Worm (Caenorhabditis elegans): Measurements from ENCODE around the gene K06H7.1.

The K06H7.1 gene

ce11 chrIII:8115877-8116276 lies 16.8 kb downstream of the K06H7.1 start:
- TF ChIP-seq ceh-39 (tag; optimal IDR thresholded peaks at IDR 0.05) (no peak), cnd-1 (tag; optimal IDR thresholded peaks at IDR 0.05) (no peak), unc-39 (tag; optimal IDR thresholded peaks at IDR 0.05) (no peak), ceh-43 (GFP tag; optimal IDR thresholded peaks at IDR 0.05) (no peak), nhr-28 (tag; optimal IDR thresholded peaks at IDR 0.05) (no peak), snpc-4 (tag; optimal IDR thresholded peaks at IDR 0.05) (no peak), lsy-2 (tag; optimal IDR thresholded peaks at IDR 0.05) (no peak), mab-5 (tag; optimal IDR thresholded peaks at IDR 0.05) (no peak), elt-3 (tag; optimal IDR thresholded peaks at IDR 0.05) (no peak), ceh-83 (GFP tag; optimal IDR thresholded peaks at IDR 0.05) (no peak), blmp-1 (tag; optimal IDR thresholded peaks at IDR 0.05) (no peak), unc-62 (GFP tag; optimal IDR thresholded peaks at IDR 0.05) (no peak), pha-4 (tag; optimal IDR thresholded peaks at IDR 0.05) (no peak), ztf-11 (tag; optimal IDR thresholded peaks at IDR 0.05) (no peak)

- TF ChIP-seq lsy-2 (tag; optimal IDR thresholded peaks at IDR 0.05) (no peak), ztf-11 (tag; optimal IDR thresholded peaks at IDR 0.05) (no peak), drap-1 (GFP tag; optimal IDR thresholded peaks at IDR 0.05) (no peak), sem-2 (GFP tag; optimal IDR thresholded peaks at IDR 0.05) (no peak), ham-2 (GFP tag; optimal IDR thresholded peaks at IDR 0.05) (no peak), elt-3 (tag; optimal IDR thresholded peaks at IDR 0.05) (no peak), nhr-237 (tag; optimal IDR thresholded peaks at IDR 0.05) (no peak), zip-8 (tag; optimal IDR thresholded peaks at IDR 0.05) (no peak), bed-3 (GFP tag; optimal IDR thresholded peaks at IDR 0.05) (no peak), M03D4.4 (tag; optimal IDR thresholded peaks at IDR 0.05) (no peak), mls-2 (tag; optimal IDR thresholded peaks at IDR 0.05) (no peak)
Observed at ce11 chrIII:8117155-8117554, 18.0 kb downstream of the K06H7.1 start.

- TF ChIP-seq sem-2 (GFP tag; optimal IDR thresholded peaks at IDR 0.05) (no peak), mls-2 (tag; optimal IDR thresholded peaks at IDR 0.05) (no peak), blmp-1 (tag; optimal IDR thresholded peaks at IDR 0.05) (no peak), mab-5 (tag; optimal IDR thresholded peaks at IDR 0.05) (no peak), pha-4 (tag; optimal IDR thresholded peaks at IDR 0.05) (no peak), nhr-237 (tag; optimal IDR thresholded peaks at IDR 0.05) (no peak), nhr-76 (tag; optimal IDR thresholded peaks at IDR 0.05) (no peak), ztf-11 (tag; optimal IDR thresholded peaks at IDR 0.05) (no peak), ceh-39 (tag; optimal IDR thresholded peaks at IDR 0.05) (no peak), hlh-1 (tag; optimal IDR thresholded peaks at IDR 0.05) (no peak), ces-1 (GFP tag; optimal IDR thresholded peaks at IDR 0.05) (no peak), lin-32 (GFP tag; optimal IDR thresholded peaks at IDR 0.05) (no peak), ham-2 (GFP tag; optimal IDR thresholded peaks at IDR 0.05) (no peak), sptf-1 (tag; optimal IDR thresholded peaks at IDR 0.05) (no peak)
Observed at ce11 chrIII:8121132-8121531, 22.0 kb downstream of the K06H7.1 start, which contains the start of gene gei-8. gei-8 (minus strand) TSS chrIII:8121232.

- TF ChIP-seq lsy-2 (tag; optimal IDR thresholded peaks at IDR 0.05) (no peak), mep-1 (tag; optimal IDR thresholded peaks at IDR 0.05) (no peak), sem-2 (GFP tag; optimal IDR thresholded peaks at IDR 0.05) (no peak), unc-120 (tag; optimal IDR thresholded peaks at IDR 0.05; ENCODE audit: poor library complexity, severe bottlenecking) (no peak), ces-1 (GFP tag; optimal IDR thresholded peaks at IDR 0.05) (no peak), elt-3 (tag; optimal IDR thresholded peaks at IDR 0.05) (no peak), drap-1 (GFP tag; optimal IDR thresholded peaks at IDR 0.05) (no peak), mls-2 (tag; optimal IDR thresholded peaks at IDR 0.05) (no peak), mab-5 (tag; optimal IDR thresholded peaks at IDR 0.05) (no peak), nhr-76 (tag; optimal IDR thresholded peaks at IDR 0.05) (no peak), tbx-8 (GFP tag; optimal IDR thresholded peaks at IDR 0.05) (no peak), nhr-237 (tag; optimal IDR thresholded peaks at IDR 0.05) (no peak), ceh-83 (GFP tag; optimal IDR thresholded peaks at IDR 0.05) (no peak), nhr-12 (tag; optimal IDR thresholded peaks at IDR 0.05) (no peak), unc-39 (tag; optimal IDR thresholded peaks at IDR 0.05) (no peak), snpc-4 (tag; optimal IDR thresholded peaks at IDR 0.05) (no peak), elt-1 (tag; optimal IDR thresholded peaks at IDR 0.05; ENCODE audit: borderline replicate concordance, insufficient read depth) (no peak), flh-1 (GFP tag; optimal IDR thresholded peaks at IDR 0.05) (no peak)
Observed at ce11 chrIII:8121923-8122322, 22.8 kb downstream of the K06H7.1 start.
